Fruit fly (Drosophila melanogaster) whole organism, wandering third instar larva: ENCODE measurements around the gene Rbfox1.

Source experiments
- Abd-B ChIP-seq: fragments of >200 bp; optimal IDR thresholded peaks from 2 replicates; lab custom pipeline; 2017; ENCODE audit warnings: missing biosample characterization, missing genetic modification characterization
- Dfd ChIP-seq: fragments of >200 bp; optimal IDR thresholded peaks from 2 replicates; lab custom pipeline; 2017; ENCODE audit warnings: missing biosample characterization, missing genetic modification characterization
- Dif ChIP-seq: fragments of 200-275, 200-300 bp; sonication (Bioruptor generic); optimal IDR thresholded peaks from 2 replicates; lab custom pipeline; 2018; ENCODE audit warnings: missing biosample characterization, missing genetic modification characterization; ENCODE audit not compliant: partially characterized antibody
- Myc ChIP-seq: fragments of >200 bp; optimal IDR thresholded peaks from 2 replicates; lab custom pipeline; 2017
- fru ChIP-seq: fragments of 200-800 bp; sonication (Bioruptor generic); optimal IDR thresholded peaks from 3 replicates; lab custom pipeline; 2016; ENCODE audit warnings: missing biosample characterization, mild to moderate bottlenecking, missing genetic modification characterization
- psq ChIP-seq: fragments of 200-800 bp; sonication (Bioruptor generic); optimal IDR thresholded peaks from 3 replicates; lab custom pipeline; 2017; ENCODE audit warnings: missing biosample characterization, mild to moderate bottlenecking, missing genetic modification characterization, moderate library complexity

- no peak for TF ChIP-seq Dif (GFP tag; lab: Kevin White, UChicago)
- peak; percentile 39 for TF ChIP-seq psq (GFP tag; lab: Kevin White, UChicago)
- TF ChIP-seq Myc (lab: Kevin White, UChicago) = no peak
- TF ChIP-seq fru (GFP tag; lab: Kevin White, UChicago) = no peak
- TF ChIP-seq Abd-B (GFP tag; lab: Kevin White, UChicago) = no peak
- TF ChIP-seq Dfd (GFP tag; lab: Kevin White, UChicago) = no peak
These were observed 49.8 kb downstream of the Rbfox1 start for dm6 chr3L:10531059-10531458.
